Fruit fly (Drosophila melanogaster): ENCODE measurements around the gene CG31676.

CG31676 gene

dm6 chr2L:20889857-20890606, 49.5 kb downstream of the CG31676 start (continued):
- TF ChIP-seq CG8290 (GFP tag; optimal IDR thresholded peaks at IDR 0.05) (no peak), CG8290 (tag; optimal IDR thresholded peaks at IDR 0.05) (peak in 1 of 2 experiments; percentile 11), CG2202 (tag; optimal IDR thresholded peaks at IDR 0.05) (peak; percentile 7), pnt (GFP tag; optimal IDR thresholded peaks at IDR 0.05) (peak; percentile 11), fd64A (GFP tag; optimal IDR thresholded peaks at IDR 0.05) (peak; percentile 36), Ravus (GFP tag; IDR thresholded peaks at IDR 0.05) (peak; percentile 39; the same call in 1 of the 2 replicates)

- TF ChIP-seq Gug (GFP tag; IDR thresholded peaks at IDR 0.05) (peak; percentile 41; the same call in 2 of the 4 replicates), CG11456 (GFP tag; IDR thresholded peaks at IDR 0.05) (peak; percentile 82; the same call in 2 of the 3 replicates), chm (GFP tag; IDR thresholded peaks at IDR 0.05) (0 out of 2 replicates have a peak, but pooled peaks have one; percentile 42), CG13775 (GFP tag; optimal IDR thresholded peaks at IDR 0.05) (peak; percentile 2), D19A (tag; optimal IDR thresholded peaks at IDR 0.05) (peak; percentile 1), Fer1 (GFP tag; optimal IDR thresholded peaks at IDR 0.05) (no peak), CG11560 (tag; IDR thresholded peaks at IDR 0.05) (no peak), sob (GFP tag; IDR thresholded peaks at IDR 0.05) (peak; percentile 54), CG13624 (GFP tag; optimal IDR thresholded peaks at IDR 0.05) (no peak), ERR (GFP tag; optimal IDR thresholded peaks at IDR 0.05) (no peak), cg (GFP tag; optimal IDR thresholded peaks at IDR 0.05) (peak; percentile 61), caup (GFP tag; optimal IDR thresholded peaks at IDR 0.05; ENCODE audit: severe bottlenecking) (no peak), CG9932 (GFP tag; IDR thresholded peaks at IDR 0.05) (peak; percentile 36; the same call in 1 of the 2 replicates), CG11504 (tag; optimal IDR thresholded peaks at IDR 0.05) (peak; percentile 8), CG12769 (tag; optimal IDR thresholded peaks at IDR 0.05) (peak; percentile 23), jumu (GFP tag; optimal IDR thresholded peaks at IDR 0.05) (no peak), CG2875 (GFP tag; optimal IDR thresholded peaks at IDR 0.05) (no peak), crp (GFP tag; optimal IDR thresholded peaks at IDR 0.05) (no peak), ranshi (GFP tag; IDR thresholded peaks at IDR 0.05) (0 out of 2 replicates have a peak, but pooled peaks have one; percentile 25), CG15073 (GFP tag; optimal IDR thresholded peaks at IDR 0.05) (peak; percentile 99), CG11247 (GFP tag; IDR thresholded peaks at IDR 0.05) (peak; percentile 36; the same call in 1 of the 2 replicates), CG14014 (GFP tag; IDR thresholded peaks at IDR 0.05) (peak; percentile 16; the same call in 1 of the 2 replicates), slou (GFP tag; optimal IDR thresholded peaks at IDR 0.05) (no peak), CG34422 (GFP tag; IDR thresholded peaks at IDR 0.05) (0 out of 3 replicates have a peak, but pooled peaks have one; percentile 10), CG18599 (GFP tag; optimal IDR thresholded peaks at IDR 0.05) (peak; percentile 23), ci (GFP tag; IDR thresholded peaks at IDR 0.05) (peak; percentile 54; the same call in 1 of the 3 replicates), esg (GFP tag; conservative IDR thresholded peaks at IDR 0.05) (0 out of 2 replicates have a peak, but pooled peaks have one; percentile 14), nerfin-2 (GFP tag; IDR thresholded peaks at IDR 0.05; ENCODE audit: partially characterized antibody) (no peak), CG7839 (tag; optimal IDR thresholded peaks at IDR 0.05) (peak; percentile 10), lab (GFP tag; optimal IDR thresholded peaks at IDR 0.05) (peak; percentile 61), CG5953 (GFP tag; IDR thresholded peaks at IDR 0.05) (no peak), Hsf (GFP tag; optimal IDR thresholded peaks at IDR 0.05) (no peak), CG17328 (GFP tag; IDR thresholded peaks at IDR 0.05) (no peak), CG18011 (GFP tag; optimal IDR thresholded peaks at IDR 0.05) (no peak), CG17802 (tag; optimal IDR thresholded peaks at IDR 0.05) (no peak), CG13287 (GFP tag; IDR thresholded peaks at IDR 0.05; ENCODE audit: partially characterized antibody) (peak; percentile 16; the same call in 1 of the 2 replicates), CG32772 (GFP tag; IDR thresholded peaks at IDR 0.05) (0 out of 2 replicates have a peak, but pooled peaks have one; percentile 17), bowl (GFP tag; IDR thresholded peaks at IDR 0.05) (no peak), Mad (GFP tag; optimal IDR thresholded peaks at IDR 0.05) (no peak), vvl (GFP tag; IDR thresholded peaks at IDR 0.05) (peak; percentile 50), Med (GFP tag) (peak; percentile 45)
Measured at dm6 chr2L:20891188-20891587, 50.6 kb downstream of the CG31676 start.

All from whole organism, embryonic.